Worm (Caenorhabditis elegans) whole organism, young adult: Measurements from ENCODE around the gene col-79.

Source experiments
- B0261.1 ChIP-seq: sonication (generic microtip); optimal IDR thresholded peaks from 2 replicates; lab custom pipeline; 2016; ENCODE audit warnings: mild to moderate bottlenecking, missing genetic modification characterization, moderate library complexity, missing compliant biosample characterization
- fkh-3 ChIP-seq: sonication (generic microtip); optimal IDR thresholded peaks from 2 replicates; lab custom pipeline; 2016; ENCODE audit warnings: mild to moderate bottlenecking, missing genetic modification characterization, missing compliant biosample characterization
- him-1 ChIP-seq: sonication (generic microtip); optimal IDR thresholded peaks from 2 replicates; lab custom pipeline; 2016; ENCODE audit warnings: missing genotype, missing genetic modification reagents, missing genetic modification characterization, missing compliant biosample characterization
- lag-1 ChIP-seq: fragments of 200-800 bp; sonication (Bioruptor generic); IDR thresholded peaks from 2 replicates; pipeline ENCODE4 v1.3.6; 2022; ENCODE audit warnings: missing genetic modification reagents, missing genetic modification characterization, missing compliant biosample characterization
- madf-10 ChIP-seq: sonication (generic microtip); optimal IDR thresholded peaks from 2 replicates; lab custom pipeline; 2016; ENCODE audit warnings: mild to moderate bottlenecking, missing genetic modification characterization, missing compliant biosample characterization
- unc-130 ChIP-seq: sonication (generic microtip); optimal IDR thresholded peaks from 2 replicates; lab custom pipeline; 2016; ENCODE audit warnings: missing genetic modification reagents, missing genetic modification characterization, missing compliant biosample characterization

- TF ChIP-seq lag-1 (no peak), madf-10 (tag; lab: Kevin White, UChicago) (peak; percentile 59), unc-130 (GFP tag; lab: Kevin White, UChicago) (no peak), fkh-3 (tag; lab: Kevin White, UChicago) (no peak), B0261.1 (tag; lab: Kevin White, UChicago) (no peak), him-1 (tag; lab: Kevin White, UChicago) (no peak)
Observed at ce11 chrII:10744801-10745200, 41.4 kb downstream of the col-79 start.
